Fruit fly (Drosophila melanogaster): ENCODE results near the gene Rdh.

Gene Rdh

dm6 chr3L:3863462-3863861 lies 38.2 kb downstream of the Rdh start:
- no peak for TF ChIP-seq CG17801 (GFP tag; optimal IDR thresholded peaks at IDR 0.05; ENCODE audit: partially characterized antibody)

- no peak for TF ChIP-seq CG17801 (GFP tag; optimal IDR thresholded peaks at IDR 0.05; ENCODE audit: partially characterized antibody)
Measured at dm6 chr3L:3865290-3865891, 40.1 kb downstream of the Rdh start.

DNA sequence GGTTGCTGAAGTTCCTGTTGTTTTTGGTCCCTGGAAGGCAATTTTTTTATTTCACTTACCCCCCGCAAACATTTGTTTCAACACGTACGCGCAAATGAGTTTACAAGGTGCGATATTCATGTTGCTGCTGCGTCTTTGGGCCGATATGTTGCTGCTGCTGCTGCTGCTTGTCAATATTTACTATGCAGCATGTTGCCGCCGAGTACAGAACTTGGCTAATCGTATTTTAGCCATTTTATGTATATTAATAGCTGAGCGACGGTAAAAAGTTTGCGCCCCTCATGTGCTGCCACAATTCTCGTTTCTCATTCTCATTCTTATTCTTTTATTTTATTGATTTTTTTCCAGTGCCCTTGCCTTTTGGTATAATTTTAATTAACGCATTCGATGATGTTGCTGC lies 41.2 kb downstream of the Rdh start:
- TF ChIP-seq CG17801 (GFP tag; optimal IDR thresholded peaks at IDR 0.05; ENCODE audit: partially characterized antibody), result no peak

dm6 chr3L:3868014-3868413 lies 42.8 kb downstream of the Rdh start:
- TF ChIP-seq CG17801 (GFP tag; optimal IDR thresholded peaks at IDR 0.05; ENCODE audit: partially characterized antibody), result no peak

- TF ChIP-seq CG17801 (GFP tag; optimal IDR thresholded peaks at IDR 0.05; ENCODE audit: partially characterized antibody), result no peak
Measured at dm6 chr3L:3871284-3871683, 46.0 kb downstream of the Rdh start.

- TF ChIP-seq CG17801 (GFP tag; optimal IDR thresholded peaks at IDR 0.05; ENCODE audit: partially characterized antibody), result no peak
Measured at dm6 chr3L:3873094-3873493, 47.8 kb downstream of the Rdh start.

- TF ChIP-seq CG17801 (GFP tag; optimal IDR thresholded peaks at IDR 0.05; ENCODE audit: partially characterized antibody), result no peak
Measured at dm6 chr3L:3875004-3875403, 49.8 kb downstream of the Rdh start.

DNA sequence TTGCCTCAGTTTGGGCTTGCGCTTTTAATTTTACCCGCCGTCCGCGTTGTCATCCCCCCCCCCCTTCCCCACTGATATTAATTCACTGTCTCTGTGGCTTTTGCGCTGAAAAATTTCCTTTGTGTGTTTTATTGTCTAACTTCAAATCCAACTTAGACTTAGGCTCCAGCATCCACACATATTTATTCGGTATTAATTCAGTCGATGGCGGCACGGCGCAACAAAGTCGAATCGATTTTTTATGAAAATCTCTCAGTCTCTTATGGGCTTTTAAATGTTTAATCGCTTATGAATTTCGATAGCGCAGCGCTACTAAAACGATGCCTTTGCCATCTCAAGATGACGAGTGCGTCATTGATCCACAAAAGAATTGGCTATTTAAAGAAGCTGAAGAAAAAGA lies 50.7 kb downstream of the Rdh start:
- no peak for TF ChIP-seq CG17801 (GFP tag; optimal IDR thresholded peaks at IDR 0.05; ENCODE audit: partially characterized antibody)

DNA sequence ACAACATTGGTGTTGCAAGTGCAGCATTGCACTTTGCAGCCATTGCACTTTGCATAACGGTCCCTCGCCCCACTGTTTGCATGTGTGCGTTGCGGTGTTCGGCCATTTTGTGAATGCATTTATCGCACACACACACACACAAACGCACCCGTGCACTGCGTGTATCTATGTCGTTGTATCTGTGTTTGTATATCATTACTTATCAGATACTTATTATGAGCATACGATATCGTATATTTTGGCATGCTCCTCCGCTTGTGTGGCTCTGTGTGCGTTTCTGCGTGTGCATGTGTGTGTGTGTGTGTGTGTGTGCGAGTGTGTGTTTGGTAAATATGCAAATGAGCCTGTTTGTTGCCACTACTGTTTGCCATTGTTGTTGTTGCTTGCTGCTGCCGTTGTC lies 51.6 kb downstream of the Rdh start:
- no peak for TF ChIP-seq CG17801 (GFP tag; optimal IDR thresholded peaks at IDR 0.05; ENCODE audit: partially characterized antibody)
